Worm (Caenorhabditis elegans) whole organism, mixed stage, embryonic: ENCODE results near the gene exh-1.

Experiments
- bed-3 ChIP-seq: fragments of 200-800 bp; sonication (Bioruptor generic); optimal IDR thresholded peaks from 3 replicates; lab custom pipeline; 2018; ENCODE audit warnings: mild to moderate bottlenecking, missing genetic modification characterization, moderate library complexity, missing compliant biosample characterization
- blmp-1 ChIP-seq: fragments of 150-350 bp; optimal IDR thresholded peaks from 2 replicates; lab custom pipeline; 2014; ENCODE audit warnings: missing biosample characterization, missing genetic modification characterization
- ceh-39 ChIP-seq: fragments of 150-350 bp; optimal IDR thresholded peaks from 2 replicates; lab custom pipeline; 2014; ENCODE audit warnings: missing biosample characterization, missing genetic modification characterization
- ceh-43 ChIP-seq: fragments of 200-800 bp; sonication (Bioruptor generic); optimal IDR thresholded peaks from 2 replicates; lab custom pipeline; 2018; ENCODE audit warnings: mild to moderate bottlenecking, missing genetic modification characterization, moderate library complexity, missing compliant biosample characterization
- ceh-83 ChIP-seq: fragments of 200-800 bp; sonication (Bioruptor generic); optimal IDR thresholded peaks from 2 replicates; lab custom pipeline; 2018; ENCODE audit warnings: mild to moderate bottlenecking, missing genetic modification characterization, missing compliant biosample characterization
- ces-1 ChIP-seq: fragments of 150-350 bp; optimal IDR thresholded peaks from 2 replicates; lab custom pipeline; 2014; ENCODE audit warnings: missing biosample characterization, missing genetic modification reagents, missing genetic modification characterization
- cnd-1 ChIP-seq: fragments of 200-800 bp; sonication (Bioruptor generic); optimal IDR thresholded peaks from 2 replicates; lab custom pipeline; 2018; ENCODE audit warnings: mild to moderate bottlenecking, missing genetic modification characterization, missing compliant biosample characterization
- drap-1 ChIP-seq: fragments of 200-800 bp; sonication (Bioruptor generic); optimal IDR thresholded peaks from 3 replicates; lab custom pipeline; 2018; ENCODE audit warnings: mild to moderate bottlenecking, missing genetic modification characterization, missing compliant biosample characterization
- elt-1 ChIP-seq: sonication (generic microtip); optimal IDR thresholded peaks from 2 replicates; lab custom pipeline; 2017; ENCODE audit warnings: missing genetic modification characterization, mild to moderate bottlenecking, missing compliant biosample characterization, antibody characterized with exemption, moderate library complexity, borderline replicate concordance; ENCODE audit not compliant: insufficient read depth
- elt-3 ChIP-seq: fragments of 150-350 bp; optimal IDR thresholded peaks from 2 replicates; lab custom pipeline; 2014; ENCODE audit warnings: missing biosample characterization, missing genetic modification characterization
- flh-1 ChIP-seq: fragments of 200-800 bp; sonication (Bioruptor generic); optimal IDR thresholded peaks from 2 replicates; lab custom pipeline; 2018; ENCODE audit warnings: mild to moderate bottlenecking, missing genetic modification characterization, moderate library complexity, missing compliant biosample characterization
- ham-2 ChIP-seq: fragments of 200-800 bp; sonication (Bioruptor generic); optimal IDR thresholded peaks from 2 replicates; lab custom pipeline; 2018; ENCODE audit warnings: mild to moderate bottlenecking, missing genetic modification characterization, missing compliant biosample characterization
- hlh-1 ChIP-seq: fragments of 150-350 bp; optimal IDR thresholded peaks from 2 replicates; lab custom pipeline; 2014; ENCODE audit warnings: missing biosample characterization, missing genetic modification reagents, missing genetic modification characterization
- lin-13 ChIP-seq: fragments of 150-350 bp; optimal IDR thresholded peaks from 2 replicates; lab custom pipeline; 2014; ENCODE audit warnings: missing biosample characterization, missing genetic modification characterization
- lsy-2 ChIP-seq: fragments of 150-350 bp; optimal IDR thresholded peaks from 2 replicates; lab custom pipeline; 2014; ENCODE audit warnings: missing biosample characterization, missing genetic modification characterization
- mep-1 ChIP-seq: fragments of 150-350 bp; optimal IDR thresholded peaks from 2 replicates; lab custom pipeline; 2017; ENCODE audit warnings: missing biosample characterization, missing genetic modification reagents, missing genetic modification characterization, inconsistent platforms
- mls-2 ChIP-seq: sonication (generic microtip); optimal IDR thresholded peaks from 2 replicates; lab custom pipeline; 2016; ENCODE audit warnings: mild to moderate bottlenecking, missing genetic modification characterization, moderate library complexity, missing compliant biosample characterization
- nhr-12 ChIP-seq: fragments of 150-350 bp; optimal IDR thresholded peaks from 2 replicates; lab custom pipeline; 2014; ENCODE audit warnings: missing biosample characterization, missing genetic modification characterization
- nhr-2 ChIP-seq: fragments of 150-350 bp; optimal IDR thresholded peaks from 2 replicates; lab custom pipeline; 2014; ENCODE audit warnings: missing biosample characterization, missing genetic modification characterization
- nhr-237 ChIP-seq: fragments of 150-350 bp; optimal IDR thresholded peaks from 2 replicates; lab custom pipeline; 2014; ENCODE audit warnings: missing biosample characterization, missing genetic modification characterization
- nhr-28 ChIP-seq: fragments of 150-350 bp; optimal IDR thresholded peaks from 2 replicates; lab custom pipeline; 2014; ENCODE audit warnings: missing biosample characterization, missing genetic modification characterization
- nhr-76 ChIP-seq: sonication (generic microtip); optimal IDR thresholded peaks from 2 replicates; lab custom pipeline; 2017; ENCODE audit warnings: missing biosample characterization, missing genetic modification characterization
- pha-4 ChIP-seq: fragments of 150-350 bp; optimal IDR thresholded peaks from 2 replicates; lab custom pipeline; 2018; ENCODE audit warnings: missing biosample characterization, missing genetic modification reagents, missing genetic modification characterization
- sem-2 ChIP-seq: fragments of 200-800 bp; sonication (Bioruptor generic); optimal IDR thresholded peaks from 2 replicates; lab custom pipeline; 2018; ENCODE audit warnings: mild to moderate bottlenecking, missing genetic modification characterization, missing compliant biosample characterization
- snpc-4 ChIP-seq: fragments of 150-350 bp; optimal IDR thresholded peaks from 2 replicates; lab custom pipeline; 2014; ENCODE audit warnings: missing biosample characterization, missing genetic modification characterization
- sptf-1 ChIP-seq: sonication (generic microtip); optimal IDR thresholded peaks from 2 replicates; lab custom pipeline; 2017; ENCODE audit warnings: mild to moderate bottlenecking, missing genetic modification characterization, moderate library complexity, missing compliant biosample characterization
- tbx-8 ChIP-seq: fragments of 200-800 bp; sonication (Bioruptor generic); optimal IDR thresholded peaks from 2 replicates; lab custom pipeline; 2018; ENCODE audit warnings: mild to moderate bottlenecking, missing genetic modification characterization, moderate library complexity, missing compliant biosample characterization
- unc-120 ChIP-seq: sonication (generic microtip); optimal IDR thresholded peaks from 2 replicates; lab custom pipeline; 2017; ENCODE audit warnings: missing genetic modification characterization, missing compliant biosample characterization; ENCODE audit not compliant: poor library complexity, severe bottlenecking
- unc-39 ChIP-seq: fragments of 150-350 bp; optimal IDR thresholded peaks from 2 replicates; lab custom pipeline; 2014; ENCODE audit warnings: missing biosample characterization, missing genetic modification characterization
- zip-8 ChIP-seq: fragments of 150-350 bp; optimal IDR thresholded peaks from 2 replicates; lab custom pipeline; 2014; ENCODE audit warnings: missing biosample characterization, missing genetic modification characterization
- ztf-11 ChIP-seq: fragments of 150-350 bp; optimal IDR thresholded peaks from 2 replicates; lab custom pipeline; 2014; ENCODE audit warnings: missing biosample characterization, missing genetic modification characterization

The exh-1 gene

DNA sequence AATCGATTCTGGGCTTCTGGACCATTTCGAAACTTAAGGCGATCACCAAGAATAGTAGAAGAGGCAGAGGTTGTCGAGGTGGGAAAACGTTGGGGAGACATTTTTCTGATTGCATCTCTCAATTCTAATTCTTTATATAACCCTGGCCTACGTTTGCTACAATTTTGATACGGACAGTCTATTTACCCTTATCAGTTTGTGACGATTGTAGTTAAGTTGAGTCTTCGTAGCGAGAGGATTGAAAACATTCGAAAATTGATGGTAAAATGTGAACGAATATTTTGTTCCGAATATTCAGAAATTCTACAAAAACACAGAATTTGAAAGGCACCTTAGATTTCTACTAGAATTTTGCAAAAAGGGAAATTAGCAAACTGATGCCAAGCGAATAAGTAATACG is 29.2 kb upstream of the exh-1 start, which contains the start of gene Y73C8C.10:
Gene Y73C8C.10 (minus strand): TSS at position 101 of the 400 bp plus-strand sequence.
- TF ChIP-seq nhr-12 (no peak), zip-8 (tag; lab: Kevin White, UChicago) (no peak), drap-1 (GFP tag; lab: Kevin White, UChicago) (no peak), nhr-76 (no peak), elt-3 (tag; lab: Kevin White, UChicago) (no peak), lsy-2 (tag; lab: Kevin White, UChicago) (no peak), ceh-43 (GFP tag; lab: Kevin White, UChicago) (no peak), tbx-8 (GFP tag; lab: Kevin White, UChicago) (no peak), nhr-2 (tag; lab: Kevin White, UChicago) (no peak), ztf-11 (tag; lab: Kevin White, UChicago) (no peak), hlh-1 (tag; lab: Kevin White, UChicago) (no peak)
- TF ChIP-seq, all 35 proteins: peak for 0

DNA sequence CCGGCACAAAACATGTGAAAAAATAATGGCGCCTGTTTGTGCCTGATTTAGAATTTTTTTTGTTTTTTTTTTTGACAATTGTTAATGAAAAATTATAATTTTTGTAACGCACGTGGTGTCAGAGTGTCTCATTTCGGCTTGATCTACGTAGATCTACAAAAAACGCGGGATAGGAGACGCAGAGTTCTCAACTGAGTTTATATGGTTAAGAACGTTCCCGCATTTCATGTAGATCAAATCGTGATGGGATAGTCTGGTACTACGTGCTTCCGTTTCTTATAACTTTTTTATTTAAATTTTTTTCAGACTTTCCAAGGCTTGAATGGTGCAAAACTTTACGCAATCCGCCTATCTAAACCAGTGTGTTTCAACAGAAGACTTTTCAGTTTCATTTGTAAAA is 28.1 kb upstream of the exh-1 start, which contains the start of gene tat-6:
Gene tat-6 (plus strand): TSS at position 301 of the 400 bp plus-strand sequence.
- no peak for TF ChIP-seq mep-1 (tag; lab: Kevin White, UChicago)
- no peak for TF ChIP-seq tbx-8 (GFP tag; lab: Kevin White, UChicago)
- TF ChIP-seq ceh-39 = no peak
- TF ChIP-seq nhr-237 = no peak
- no peak for TF ChIP-seq mls-2 (tag; lab: Kevin White, UChicago)
- TF ChIP-seq flh-1 = no peak
- TF ChIP-seq blmp-1 = no peak
- no peak for TF ChIP-seq lin-13 (tag; lab: Kevin White, UChicago)
- no peak for TF ChIP-seq snpc-4 (tag; lab: Kevin White, UChicago)
- no peak for TF ChIP-seq unc-39 (tag; lab: Kevin White, UChicago)
- TF ChIP-seq ceh-83 (GFP tag; lab: Kevin White, UChicago) = no peak

DNA sequence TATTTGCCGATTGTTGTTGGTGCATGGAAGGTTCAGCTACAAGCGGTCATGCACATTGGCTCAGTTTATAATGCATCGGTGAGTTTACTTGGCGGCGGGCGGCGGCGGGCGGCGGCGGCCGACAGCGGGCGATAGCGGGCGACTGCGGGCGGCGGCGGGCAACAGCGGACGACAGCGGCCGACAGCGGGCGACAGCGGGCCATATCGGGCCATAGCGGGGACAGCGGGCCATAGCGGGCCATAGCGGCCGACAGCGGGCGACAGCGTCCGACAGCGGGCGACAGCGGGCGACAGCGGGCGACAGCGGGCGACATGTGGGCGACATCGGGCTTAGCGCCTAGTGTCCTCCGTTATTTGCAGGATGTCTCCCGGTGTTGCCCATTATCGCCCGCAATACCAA is 24.8 kb upstream of the exh-1 start:
- TF ChIP-seq nhr-237 = no peak
- peak; percentile 34 for TF ChIP-seq mls-2 (tag; lab: Kevin White, UChicago)
- TF ChIP-seq, all 35 proteins: peak for 1

DNA sequence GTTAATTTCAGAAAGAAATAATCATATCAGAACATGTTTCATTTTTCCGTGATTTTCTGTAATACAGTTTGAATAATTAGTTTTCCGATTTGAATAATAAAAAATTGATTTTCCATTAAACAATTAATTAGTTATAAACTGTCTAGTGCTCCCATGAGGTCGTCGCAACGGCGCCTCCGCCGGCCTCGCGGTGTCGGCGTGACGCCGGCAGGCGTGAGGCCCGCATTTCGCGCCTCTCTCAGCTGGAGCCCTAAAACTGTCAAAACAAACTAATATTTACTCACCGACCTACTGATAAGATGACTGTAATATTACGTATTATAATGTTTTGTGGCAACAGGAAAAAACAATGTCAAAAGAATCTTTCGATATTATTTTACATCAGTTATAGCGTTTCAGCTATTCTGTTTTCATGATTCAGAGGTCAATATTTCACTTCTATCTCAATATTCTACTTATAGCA is 23.6 kb upstream of the exh-1 start, which contains the start of gene F02C9.2:
Gene F02C9.2 (plus strand): TSS at position 413 of the 463 bp plus-strand sequence.
- TF ChIP-seq lin-13 (tag; lab: Kevin White, UChicago) (no peak), tbx-8 (GFP tag; lab: Kevin White, UChicago) (no peak), cnd-1 (no peak), zip-8 (tag; lab: Kevin White, UChicago) (no peak), lsy-2 (tag; lab: Kevin White, UChicago) (no peak), snpc-4 (tag; lab: Kevin White, UChicago) (no peak), ham-2 (GFP tag; lab: Kevin White, UChicago) (no peak), flh-1 (no peak), nhr-28 (tag; lab: Kevin White, UChicago) (no peak), blmp-1 (no peak), drap-1 (GFP tag; lab: Kevin White, UChicago) (no peak), nhr-12 (no peak), mls-2 (tag; lab: Kevin White, UChicago) (no peak), ces-1 (GFP tag; lab: Kevin White, UChicago) (no peak), elt-1 (tag; lab: Kevin White, UChicago) (no peak), nhr-76 (no peak), bed-3 (GFP tag; lab: Kevin White, UChicago) (no peak), unc-120 (tag; lab: Kevin White, UChicago) (no peak), elt-3 (tag; lab: Kevin White, UChicago) (no peak)

DNA sequence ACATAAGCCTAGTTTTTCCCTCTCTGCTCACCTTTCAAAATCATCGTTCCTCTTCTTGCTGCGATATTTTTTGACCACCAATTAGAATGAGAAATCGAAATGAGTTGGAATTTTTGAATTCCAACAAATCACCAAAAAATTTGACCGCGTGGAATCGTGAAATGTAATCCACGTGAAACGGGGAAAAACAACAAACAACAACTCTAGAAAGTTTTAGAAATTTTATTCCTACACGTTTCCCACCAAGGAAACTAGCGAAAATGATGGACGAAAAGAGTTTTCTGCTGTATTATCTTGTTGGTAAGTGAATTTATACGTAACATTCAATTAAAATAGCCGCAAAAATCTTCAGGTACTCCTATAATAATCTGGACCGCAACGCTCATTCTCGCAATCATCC is 18.4 kb upstream of the exh-1 start, which contains the start of the genes irld-3 and F02C9.1:
Gene irld-3 (minus strand): TSS at position 101 of the 400 bp plus-strand sequence.
Gene F02C9.1 (plus strand): TSS at position 216 of the 400 bp plus-strand sequence.
- TF ChIP-seq nhr-237 (no peak), sptf-1 (tag; lab: Kevin White, UChicago) (no peak)

DNA sequence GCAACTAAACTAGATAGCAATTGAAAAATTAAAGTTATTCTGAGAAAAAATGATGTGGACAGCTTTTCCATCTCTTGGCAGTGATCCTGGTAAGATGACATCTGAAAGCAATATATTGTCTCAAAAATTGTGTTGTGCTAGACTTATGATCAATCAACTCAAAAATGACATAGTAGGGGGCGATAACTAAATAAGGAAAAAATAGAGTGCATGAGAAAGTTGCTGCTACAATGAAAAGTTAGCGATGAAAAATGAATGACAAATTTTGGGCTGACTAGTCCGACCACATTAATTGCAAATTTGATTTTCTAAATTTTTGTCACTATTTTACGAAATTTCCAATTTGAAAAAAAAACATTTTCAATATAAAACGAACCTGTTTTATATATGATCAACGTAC is 15.7 kb upstream of the exh-1 start, which contains the start of gene srab-9:
Gene srab-9 (minus strand): TSS at position 101 of the 400 bp plus-strand sequence.
- TF ChIP-seq pha-4 (tag; lab: Kevin White, UChicago) = no peak
- no peak for TF ChIP-seq mls-2 (tag; lab: Kevin White, UChicago)
- TF ChIP-seq sptf-1 (tag; lab: Kevin White, UChicago) = no peak
- TF ChIP-seq bed-3 (GFP tag; lab: Kevin White, UChicago) = no peak
- TF ChIP-seq snpc-4 (tag; lab: Kevin White, UChicago) = no peak
- no peak for TF ChIP-seq unc-120 (tag; lab: Kevin White, UChicago)
- TF ChIP-seq ceh-39 = no peak
- no peak for TF ChIP-seq sem-2 (GFP tag; lab: Kevin White, UChicago)
- TF ChIP-seq elt-3 (tag; lab: Kevin White, UChicago) = no peak
- no peak for TF ChIP-seq nhr-28 (tag; lab: Kevin White, UChicago)
- TF ChIP-seq ces-1 (GFP tag; lab: Kevin White, UChicago) = no peak
- TF ChIP-seq ceh-83 (GFP tag; lab: Kevin White, UChicago) = no peak
- TF ChIP-seq lin-13 (tag; lab: Kevin White, UChicago) = no peak
- no peak for TF ChIP-seq ztf-11 (tag; lab: Kevin White, UChicago)
- TF ChIP-seq mep-1 (tag; lab: Kevin White, UChicago) = no peak
- TF ChIP-seq nhr-76 = no peak
- no peak for TF ChIP-seq nhr-12
- TF ChIP-seq cnd-1 = no peak
- TF ChIP-seq unc-39 (tag; lab: Kevin White, UChicago) = no peak
